Fruit fly (Drosophila melanogaster): ENCODE measurements around the gene CG32814.

The CG32814 gene

dm6 chrX:1041407-1042038 is 15.0 kb upstream of the CG32814 start (continued):
- TF ChIP-seq ssp (GFP tag; IDR thresholded peaks at IDR 0.05) = no peak
- no peak for TF ChIP-seq slou (GFP tag; optimal IDR thresholded peaks at IDR 0.05)
- peak; percentile 48 for TF ChIP-seq CG18599 (GFP tag; optimal IDR thresholded peaks at IDR 0.05)
- no peak for TF ChIP-seq chinmo (GFP tag; IDR thresholded peaks at IDR 0.05; ENCODE audit: partially characterized antibody)
- TF ChIP-seq bsh (GFP tag; optimal IDR thresholded peaks at IDR 0.05) = peak in 1 of 2 experiments; percentile 18
- no peak for TF ChIP-seq gcm (GFP tag; optimal IDR thresholded peaks at IDR 0.05)
- no peak for TF ChIP-seq CG8281 (tag; optimal IDR thresholded peaks at IDR 0.05)
- no peak for TF ChIP-seq Hr39 (optimal IDR thresholded peaks at IDR 0.05)
- peak; percentile 14 for TF ChIP-seq CG6854 (GFP tag; optimal IDR thresholded peaks at IDR 0.05)
- TF ChIP-seq org-1 (GFP tag; optimal IDR thresholded peaks at IDR 0.05) = no peak
- TF ChIP-seq CG8924 (tag; optimal IDR thresholded peaks at IDR 0.05) = no peak
- TF ChIP-seq Mes4 (GFP tag; optimal IDR thresholded peaks at IDR 0.05) = no peak
- TF ChIP-seq CG11398 (GFP tag; optimal IDR thresholded peaks at IDR 0.05) = no peak
- peak; percentile 17 for TF ChIP-seq Sox102F (GFP tag; optimal IDR thresholded peaks at IDR 0.05)
- TF ChIP-seq pros (GFP tag; optimal IDR thresholded peaks at IDR 0.05) = no peak
- TF ChIP-seq ttk (GFP tag; IDR thresholded peaks at IDR 0.05) = no peak
- no peak for TF ChIP-seq MTF-1 (GFP tag; optimal IDR thresholded peaks at IDR 0.05; ENCODE audit: borderline replicate concordance)
- TF ChIP-seq HmgD (GFP tag; optimal IDR thresholded peaks at IDR 0.05) = no peak
- TF ChIP-seq CkIIα-i1 (GFP tag; IDR thresholded peaks at IDR 0.05) = no peak
- no peak for TF ChIP-seq Chrac-16 (GFP tag; optimal IDR thresholded peaks at IDR 0.05)
- TF ChIP-seq Trl (optimal IDR thresholded peaks at IDR 0.05) = no peak
- TF ChIP-seq Trl (GFP tag; optimal IDR thresholded peaks at IDR 0.05) = no peak
- TF ChIP-seq repo (GFP tag; optimal IDR thresholded peaks at IDR 0.05) = no peak
- TF ChIP-seq CG3163 (GFP tag; optimal IDR thresholded peaks at IDR 0.05) = no peak
- no peak for TF ChIP-seq pzg (GFP tag; optimal IDR thresholded peaks at IDR 0.05)
- 0 out of 2 replicates have a peak, but pooled peaks have one; percentile 10 for TF ChIP-seq vvl (GFP tag; IDR thresholded peaks at IDR 0.05)
- TF ChIP-seq tap (tag; optimal IDR thresholded peaks at IDR 0.05) = no peak
- TF ChIP-seq Usf (GFP tag; optimal IDR thresholded peaks at IDR 0.05) = no peak
- TF ChIP-seq cato (GFP tag; optimal IDR thresholded peaks at IDR 0.05; ENCODE audit: borderline replicate concordance) = no peak
- no peak for TF ChIP-seq dan (GFP tag; IDR thresholded peaks at IDR 0.05)
- TF ChIP-seq CG4617 (GFP tag; optimal IDR thresholded peaks at IDR 0.05; ENCODE audit: borderline replicate concordance) = no peak
- TF ChIP-seq Hmr (GFP tag; optimal IDR thresholded peaks at IDR 0.05) = peak; percentile 36
- TF ChIP-seq Bgb (GFP tag; IDR thresholded peaks at IDR 0.05; ENCODE audit: partially characterized antibody) = no peak
- TF ChIP-seq CG8765 (GFP tag; IDR thresholded peaks at IDR 0.05) = no peak
- TF ChIP-seq Hey (tag; optimal IDR thresholded peaks at IDR 0.05) = no peak
- TF ChIP-seq CG2678 (tag; optimal IDR thresholded peaks at IDR 0.05) = peak; percentile 24
- no peak for TF ChIP-seq CG7357 (GFP tag; IDR thresholded peaks at IDR 0.05)
- TF ChIP-seq CG2712 (tag; optimal IDR thresholded peaks at IDR 0.05) = no peak
- TF ChIP-seq CG4282 (GFP tag; optimal IDR thresholded peaks at IDR 0.05) = no peak
- no peak for TF ChIP-seq Ada2b (GFP tag; IDR thresholded peaks at IDR 0.05)
- no peak for TF ChIP-seq CG9215 (GFP tag; IDR thresholded peaks at IDR 0.05)
- TF ChIP-seq grn (GFP tag; optimal IDR thresholded peaks at IDR 0.05) = no peak
- peak; percentile 62 for TF ChIP-seq oc (tag; optimal IDR thresholded peaks at IDR 0.05)
- TF ChIP-seq shn (GFP tag; optimal IDR thresholded peaks at IDR 0.05) = no peak
- peak in 1 of 2 experiments; percentile 18 for TF ChIP-seq Hr51 (GFP tag; optimal IDR thresholded peaks at IDR 0.05)
- TF ChIP-seq gfzf (GFP tag; optimal IDR thresholded peaks at IDR 0.05) = no peak
- TF ChIP-seq CG17912 (GFP tag; optimal IDR thresholded peaks at IDR 0.05) = no peak
- peak; percentile 13 for TF ChIP-seq CoRest (tag; optimal IDR thresholded peaks at IDR 0.05)
- no peak for TF ChIP-seq ac (GFP tag; optimal IDR thresholded peaks at IDR 0.05)
- TF ChIP-seq Ets65A (GFP tag) = no peak
- TF ChIP-seq Vsx1 (GFP tag; optimal IDR thresholded peaks at IDR 0.05) = no peak

Data from whole organism, embryonic.